Fruit fly (Drosophila melanogaster) whole organism, embryonic: Measurements from ENCODE around the gene Irc.

Experiments used
- ATbp ChIP-seq: fragments of 200-800 bp; sonication (Bioruptor generic); optimal IDR thresholded peaks from 2 replicates; lab custom pipeline; 2017; ENCODE audit warnings: missing biosample characterization, mild to moderate bottlenecking, missing genetic modification characterization, missing genetic modification reagents
- Ada2b ChIP-seq: fragments of 200-800 bp; sonication (Bioruptor generic); IDR thresholded peaks from 2 replicates; pipeline ENCODE4 v1.3.6; 2022; ENCODE audit warnings: missing biosample characterization, missing genetic modification characterization
- Asciz ChIP-seq: fragments of 200-800 bp; sonication (Bioruptor generic); optimal IDR thresholded peaks from 2 replicates; lab custom pipeline; 2017; ENCODE audit warnings: missing biosample characterization, mild to moderate bottlenecking, missing genetic modification characterization, missing genetic modification reagents
- BEAF-32 ChIP-seq: fragments of 200-800 bp; sonication (Bioruptor generic); optimal IDR thresholded peaks from 3 replicates; lab custom pipeline; 2017; ENCODE audit warnings: missing biosample characterization, missing genetic modification characterization, mild to moderate bottlenecking, moderate library complexity, missing genetic modification reagents
- CG11398 ChIP-seq: fragments of 200-800 bp; sonication (Bioruptor generic); optimal IDR thresholded peaks from 2 replicates; lab custom pipeline; 2016; ENCODE audit warnings: missing biosample characterization, missing genetic modification characterization
- CG12219 ChIP-seq: fragments of 200-800 bp; sonication (Bioruptor generic); optimal IDR thresholded peaks from 3 replicates; lab custom pipeline; 2018; ENCODE audit warnings: missing biosample characterization, mild to moderate bottlenecking, missing genetic modification characterization
- CG13296 ChIP-seq: fragments of 200-800 bp; sonication (Bioruptor generic); optimal IDR thresholded peaks from 3 replicates; lab custom pipeline; 2018; ENCODE audit warnings: missing biosample characterization, mild to moderate bottlenecking, missing genetic modification characterization
- CG1602 ChIP-seq: fragments of 200-800 bp; sonication (Bioruptor generic); optimal IDR thresholded peaks from 3 replicates; lab custom pipeline; 2016; ENCODE audit warnings: missing biosample characterization, missing genetic modification characterization
- CG16813 ChIP-seq: fragments of 200-800 bp; sonication (Bioruptor generic); IDR thresholded peaks from 3 replicates; pipeline ENCODE4 v1.3.6; 2022; ENCODE audit warnings: missing biosample characterization, missing genetic modification characterization; ENCODE audit not compliant: partially characterized antibody
- CG17612 ChIP-seq: fragments of 200-800 bp; sonication (Bioruptor generic); IDR thresholded peaks from 2 replicates; pipeline ENCODE4 v1.3.6; 2022; ENCODE audit warnings: missing biosample characterization, missing genetic modification characterization
- CG17802 ChIP-seq: fragments of 200-800 bp; sonication (Bioruptor generic); optimal IDR thresholded peaks from 2 replicates; lab custom pipeline; 2018; ENCODE audit warnings: missing biosample characterization, mild to moderate bottlenecking, missing genetic modification characterization, moderate library complexity
- CG18262 ChIP-seq: fragments of 200-800 bp; optimal IDR thresholded peaks from 3 replicates; lab custom pipeline; 2019; ENCODE audit warnings: missing biosample characterization, mild to moderate bottlenecking, missing genetic modification characterization, moderate library complexity
- CG18619 ChIP-seq: fragments of 200-800 bp; sonication (Bioruptor generic); optimal IDR thresholded peaks from 3 replicates; lab custom pipeline; 2017; ENCODE audit warnings: missing biosample characterization, mild to moderate bottlenecking, missing genetic modification characterization
- CG43689 ChIP-seq: fragments of 200-800 bp; sonication (Bioruptor generic); IDR thresholded peaks from 2 replicates; pipeline ENCODE4 v1.3.6; 2022; ENCODE audit warnings: missing biosample characterization, missing genetic modification characterization
- CG5953 ChIP-seq: fragments of 200-800 bp; sonication (Bioruptor generic); IDR thresholded peaks from 2 replicates; pipeline ENCODE4 v1.3.6; 2022; ENCODE audit warnings: missing biosample characterization, missing genetic modification characterization
- CG6791 ChIP-seq: fragments of 200-800 bp; sonication (Bioruptor generic); IDR thresholded peaks from 3 replicates; pipeline ENCODE4 v1.3.6; 2022; ENCODE audit warnings: missing biosample characterization, missing genetic modification characterization; ENCODE audit not compliant: partially characterized antibody
- CG7357 ChIP-seq: fragments of 200-800 bp; sonication (Bioruptor generic); IDR thresholded peaks from 3 replicates; pipeline ENCODE4 v1.3.6; 2022; ENCODE audit warnings: missing biosample characterization, missing genetic modification characterization
- CG9817 ChIP-seq: fragments of 200-800 bp; sonication (Bioruptor generic); optimal IDR thresholded peaks from 2 replicates; lab custom pipeline; 2018; ENCODE audit warnings: missing biosample characterization, mild to moderate bottlenecking, missing genetic modification characterization, moderate library complexity
- CG9876 ChIP-seq: fragments of 200-800 bp; sonication (Bioruptor generic); optimal IDR thresholded peaks from 2 replicates; lab custom pipeline; 2016; ENCODE audit warnings: missing biosample characterization, missing genetic modification characterization
- Camta ChIP-seq: fragments of 200-800 bp; sonication (Bioruptor generic); optimal IDR thresholded peaks from 2 replicates; lab custom pipeline; 2016; ENCODE audit warnings: missing biosample characterization, missing genetic modification characterization
- Dek ChIP-seq: fragments of 200-800 bp; sonication (Bioruptor generic); optimal IDR thresholded peaks from 3 replicates; lab custom pipeline; 2019; ENCODE audit warnings: missing biosample characterization, mild to moderate bottlenecking, missing genetic modification characterization, moderate library complexity
- Doc2 ChIP-seq: fragments of 200-800 bp; sonication (Bioruptor generic); IDR thresholded peaks from 2 replicates; pipeline ENCODE4 v1.3.6; 2022; ENCODE audit warnings: missing biosample characterization, missing genetic modification characterization
- Dp ChIP-seq: fragments of 200-800 bp; sonication (Bioruptor generic); optimal IDR thresholded peaks from 2 replicates; lab custom pipeline; 2018; ENCODE audit warnings: missing biosample characterization, mild to moderate bottlenecking, missing genetic modification characterization, moderate library complexity
- Dref ChIP-seq: fragments of 200-800 bp; sonication (Bioruptor generic); IDR thresholded peaks from 2 replicates; pipeline ENCODE4 v1.3.6; 2022; ENCODE audit warnings: missing biosample characterization, missing genetic modification characterization
- ERR ChIP-seq: fragments of 200-800 bp; sonication (Bioruptor generic); optimal IDR thresholded peaks from 2 replicates; lab custom pipeline; 2016; ENCODE audit warnings: missing biosample characterization, missing genetic modification characterization
- Fer3 ChIP-seq: fragments of 200-800 bp; sonication (Bioruptor generic); optimal IDR thresholded peaks from 2 replicates; lab custom pipeline; 2018; ENCODE audit warnings: missing biosample characterization, mild to moderate bottlenecking, missing genetic modification characterization, moderate library complexity
- Hr3 ChIP-seq: fragments of 200-800 bp; sonication (Bioruptor generic); optimal IDR thresholded peaks from 3 replicates; lab custom pipeline; 2016; ENCODE audit warnings: missing biosample characterization, missing genetic modification characterization
- NC2α ChIP-seq: fragments of 200-800 bp; sonication (Bioruptor generic); optimal IDR thresholded peaks from 2 replicates; lab custom pipeline; 2016; ENCODE audit warnings: missing biosample characterization, missing genetic modification characterization
- Rfx ChIP-seq: fragments of 200-800 bp; sonication (Bioruptor generic); IDR thresholded peaks from 2 replicates; pipeline ENCODE4 v1.3.6; 2022; ENCODE audit warnings: missing biosample characterization, missing genetic modification characterization
- Sin3A ChIP-seq: fragments of >200 bp; optimal IDR thresholded peaks from 2 replicates; lab custom pipeline; 2018
- Sry-δ ChIP-seq: fragments of 200-800 bp; sonication (Bioruptor generic); optimal IDR thresholded peaks from 2 replicates; lab custom pipeline; 2016; ENCODE audit warnings: missing biosample characterization, missing genetic modification characterization
- Tbp ChIP-seq: fragments of >200 bp; optimal IDR thresholded peaks from 2 replicates; lab custom pipeline; 2018; ENCODE audit warnings: missing biosample characterization, missing genetic modification characterization
- bbx ChIP-seq: fragments of 200-800 bp; sonication (Bioruptor generic); IDR thresholded peaks from 2 replicates; pipeline ENCODE4 v1.3.6; 2022; ENCODE audit warnings: missing biosample characterization, missing genetic modification characterization; ENCODE audit not compliant: partially characterized antibody
- chif ChIP-seq, 2 experiments: fragments of 200-800 bp; sonication (Bioruptor generic); optimal IDR thresholded peaks; 3 replicates each; lab custom pipeline; 2016; ENCODE audit warnings: missing biosample characterization in 2 of 2, missing genetic modification characterization in 2 of 2
- crc ChIP-seq: fragments of 200-800 bp; sonication (Bioruptor generic); optimal IDR thresholded peaks from 2 replicates; lab custom pipeline; 2016; ENCODE audit warnings: missing biosample characterization, missing genetic modification characterization
- dan ChIP-seq: fragments of 200-800 bp; sonication (Bioruptor generic); IDR thresholded peaks from 2 replicates; pipeline ENCODE4 v1.3.6; 2022; ENCODE audit warnings: missing biosample characterization, missing genetic modification characterization
- disco-r ChIP-seq: fragments of 200-800 bp; sonication (Bioruptor generic); optimal IDR thresholded peaks from 2 replicates; lab custom pipeline; 2016; ENCODE audit warnings: missing biosample characterization, missing genetic modification characterization
- fd3F ChIP-seq: fragments of 200-800 bp; sonication (Bioruptor generic); optimal IDR thresholded peaks from 2 replicates; lab custom pipeline; 2018; ENCODE audit warnings: missing biosample characterization, mild to moderate bottlenecking, missing genetic modification characterization, moderate library complexity
- h ChIP-seq: fragments of >200 bp; optimal IDR thresholded peaks from 2 replicates; lab custom pipeline; 2017
- kay ChIP-seq: fragments of 200-800 bp; sonication (Bioruptor generic); optimal IDR thresholded peaks from 2 replicates; lab custom pipeline; 2016; ENCODE audit warnings: missing biosample characterization, missing genetic modification characterization
- nau ChIP-seq: fragments of 200-800 bp; sonication (Bioruptor generic); optimal IDR thresholded peaks from 3 replicates; lab custom pipeline; 2017; ENCODE audit warnings: missing biosample characterization, mild to moderate bottlenecking, missing genetic modification characterization, missing genetic modification reagents
- nmo ChIP-seq: fragments of 200-800 bp; sonication (Bioruptor generic); optimal IDR thresholded peaks from 2 replicates; lab custom pipeline; 2018; ENCODE audit warnings: missing biosample characterization, mild to moderate bottlenecking, missing genetic modification characterization, moderate library complexity
- oc ChIP-seq: fragments of 200-800 bp; sonication (Bioruptor generic); optimal IDR thresholded peaks from 2 replicates; lab custom pipeline; 2018; ENCODE audit warnings: missing biosample characterization, mild to moderate bottlenecking, missing genetic modification characterization, moderate library complexity
- prd ChIP-seq, 3 experiments: fragments of >200 bp in 2 of 3; fragments of 200-800 bp in 1 of 3; sonication (Bioruptor generic) in 1 of 3; optimal IDR thresholded peaks in 2 of 3; IDR thresholded peaks in 1 of 3; 2 replicates in 2 of 3; 3 replicates in 1 of 3; pipeline versions ENCODE4 v1.3.6 to Lab custom; 2017 to 2022; ENCODE audit warnings: missing biosample characterization in 1 of 3, missing genetic modification characterization in 1 of 3
- sob ChIP-seq: fragments of 200-800 bp; sonication (Bioruptor generic); IDR thresholded peaks from 2 replicates; pipeline ENCODE4 v1.3.6; 2022; ENCODE audit warnings: missing biosample characterization, missing genetic modification characterization
- tup ChIP-seq: fragments of 200-800 bp; sonication (Bioruptor generic); optimal IDR thresholded peaks from 2 replicates; lab custom pipeline; 2016; ENCODE audit warnings: missing biosample characterization, mild to moderate bottlenecking, missing genetic modification characterization, moderate library complexity
- vfl ChIP-seq: fragments of 200-800 bp; sonication (Bioruptor generic); optimal IDR thresholded peaks from 2 replicates; lab custom pipeline; 2016; ENCODE audit warnings: missing biosample characterization, missing genetic modification characterization
- vnd ChIP-seq: fragments of 200-800 bp; sonication (Bioruptor generic); IDR thresholded peaks from 3 replicates; pipeline ENCODE4 v1.3.6; 2022; ENCODE audit warnings: missing biosample characterization, missing genetic modification characterization; ENCODE audit not compliant: partially characterized antibody
- yki ChIP-seq: fragments of >200 bp; optimal IDR thresholded peaks from 3 replicates; lab custom pipeline; 2018

Irc gene

DNA sequence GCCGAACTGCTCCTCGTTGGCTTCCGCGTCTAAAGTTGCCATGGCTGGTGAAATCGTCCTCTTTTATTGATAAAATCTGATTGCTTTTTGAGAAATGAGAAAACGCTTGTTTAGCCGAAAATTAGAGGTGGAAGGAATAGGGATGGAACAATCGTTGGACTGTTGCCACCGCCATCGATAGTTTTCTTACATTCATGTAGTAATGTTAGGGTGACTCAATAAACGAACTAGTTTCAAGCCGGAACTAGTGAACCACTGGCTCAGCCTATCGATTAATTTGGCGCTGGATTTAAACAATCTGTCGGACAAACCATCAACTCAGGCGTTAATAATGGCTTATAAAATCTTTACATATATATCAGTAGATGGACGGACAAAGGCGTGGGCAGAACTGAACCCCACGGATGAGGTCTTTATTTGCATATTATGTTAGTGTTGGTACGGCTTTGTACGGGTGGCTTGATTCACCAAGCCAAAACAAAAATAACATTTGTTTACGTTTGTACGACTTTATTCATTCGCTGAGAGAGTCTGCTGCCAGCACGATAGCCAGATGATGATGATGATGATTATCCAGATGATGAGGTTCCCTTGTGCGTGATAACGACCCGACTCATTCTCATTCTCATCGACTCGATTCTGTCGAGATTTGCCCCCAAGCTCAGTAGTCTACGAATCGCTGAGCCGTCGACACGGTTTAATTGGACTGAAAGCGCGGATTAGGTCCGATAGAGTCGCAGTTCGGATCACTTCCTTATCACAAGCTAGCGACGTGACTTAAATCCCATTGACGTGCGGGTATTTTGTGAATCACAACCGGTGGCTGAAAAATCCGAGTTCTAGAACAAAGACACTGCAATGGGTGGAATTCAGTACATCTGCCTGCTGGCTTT, at the start of gene Irc, which contains the start of gene Sf3a1 (continued):
- TF ChIP-seq nmo (GFP tag; lab: Kevin White, UChicago), result peak; percentile 56
- no peak for TF ChIP-seq CG18619
- no peak for TF ChIP-seq Fer3 (tag; lab: Kevin White, UChicago)
- TF ChIP-seq sob, result peak; percentile 39; the same call in 1 of the 2 replicates
- TF ChIP-seq CG6791 (GFP tag; lab: Robert Waterston, UW), result peak; percentile 96
- peak; percentile 96 for TF ChIP-seq Dp (GFP tag; lab: Kevin White, UChicago)
- TF ChIP-seq oc (tag; lab: Kevin White, UChicago), result peak; percentile 70
- peak; percentile 73 for TF ChIP-seq Rfx (GFP tag; lab: Robert Waterston, UW)
- peak; percentile 62 for TF ChIP-seq vfl (GFP tag; lab: Kevin White, UChicago)
- no peak for TF ChIP-seq Tbp (GFP tag; lab: Kevin White, UChicago)
- TF ChIP-seq yki (lab: Kevin White, UChicago), result no peak
- TF ChIP-seq nau (GFP tag; lab: Kevin White, UChicago), result no peak
- TF ChIP-seq prd (optimal IDR thresholded peaks at IDR 0.05; lab: Kevin White, UChicago), result no peak
- TF ChIP-seq prd (GFP tag; IDR thresholded peaks at IDR 0.05; lab: Robert Waterston, UW), result 0 out of 3 replicates have a peak, but pooled peaks have one; percentile 31
- TF ChIP-seq fd3F (GFP tag; lab: Kevin White, UChicago), result no peak
- TF ChIP-seq tup (GFP tag; lab: Kevin White, UChicago), result no peak
- TF ChIP-seq disco-r (GFP tag; lab: Kevin White, UChicago), result no peak
- TF ChIP-seq Sin3A (lab: Kevin White, UChicago), result peak; percentile 61
- TF ChIP-seq Sry-δ (GFP tag; lab: Kevin White, UChicago), result peak; percentile 100
- TF ChIP-seq ATbp (GFP tag; lab: Kevin White, UChicago), result no peak
- TF ChIP-seq CG17612 (GFP tag; lab: Robert Waterston, UW), result no peak
- TF ChIP-seq Asciz, result no peak
- TF ChIP-seq CG43689, result no peak
- TF ChIP-seq ERR (GFP tag; lab: Kevin White, UChicago), result peak; percentile 25
- no peak for TF ChIP-seq chif (GFP tag; optimal IDR thresholded peaks at IDR 0.05; lab: Kevin White, UChicago)
- TF ChIP-seq CG16813 (GFP tag; lab: Robert Waterston, UW), result peak; percentile 93
- TF ChIP-seq CG18262 (tag; lab: Kevin White, UChicago), result peak; percentile 3
- TF ChIP-seq Hr3 (GFP tag; lab: Kevin White, UChicago), result no peak
- TF ChIP-seq vnd (GFP tag; lab: Robert Waterston, UW), result peak; percentile 94
- no peak for TF ChIP-seq CG12219 (GFP tag; lab: Kevin White, UChicago)
- peak; percentile 13 for TF ChIP-seq CG11398
- no peak for TF ChIP-seq h (lab: Kevin White, UChicago)
- no peak for TF ChIP-seq Doc2 (GFP tag; lab: Robert Waterston, UW)
- TF ChIP-seq CG13296, result no peak
- peak; percentile 8 for TF ChIP-seq CG9817 (tag; lab: Kevin White, UChicago)
- peak; percentile 89 for TF ChIP-seq Dref (GFP tag; lab: Robert Waterston, UW)
- TF ChIP-seq CG7357, result no peak
- peak; percentile 32 for TF ChIP-seq CG9876
- TF ChIP-seq dan (GFP tag; lab: Robert Waterston, UW), result no peak
- no peak for TF ChIP-seq CG17802 (tag; lab: Kevin White, UChicago)
- TF ChIP-seq CG1602 (GFP tag; lab: Kevin White, UChicago), result no peak
- no peak for TF ChIP-seq Dek (tag; lab: Kevin White, UChicago)
- no peak for TF ChIP-seq crc
- TF ChIP-seq NC2α (GFP tag; lab: Kevin White, UChicago), result no peak
- no peak for TF ChIP-seq kay
- TF ChIP-seq CG5953 (GFP tag; lab: Robert Waterston, UW), result no peak
- peak; percentile 97 for TF ChIP-seq bbx (GFP tag; lab: Robert Waterston, UW)
- peak; percentile 96 for TF ChIP-seq BEAF-32
- TF ChIP-seq Ada2b (GFP tag; lab: Robert Waterston, UW), result no peak; the same call in 1 of the 2 replicates
- TF ChIP-seq Camta (GFP tag; lab: Kevin White, UChicago), result peak; percentile 25
